Worm (Caenorhabditis elegans) whole organism, L4 larva: ENCODE results near the gene mrpl-11.

Experiments used
- R02D3.7 ChIP-seq: fragments of 150-350 bp; sonication (generic microtip); optimal IDR thresholded peaks from 3 replicates; lab custom pipeline; 2014; ENCODE audit warnings: missing biosample characterization, missing genetic modification characterization
- ZK546.5 ChIP-seq, 2 experiments: sonication (generic microtip); optimal IDR thresholded peaks; 2 replicates each; lab custom pipeline; 2017; ENCODE audit warnings: missing biosample characterization in 2 of 2, missing genetic modification characterization in 2 of 2
- ctbp-1 ChIP-seq: fragments of 200-800 bp; sonication (Bioruptor generic); IDR thresholded peaks from 2 replicates; pipeline ENCODE4 v1.3.6; 2022; ENCODE audit warnings: missing genetic modification reagents, missing genetic modification characterization, missing compliant biosample characterization
- hlh-11 ChIP-seq: fragments of 200-800 bp; sonication (Bioruptor generic); optimal IDR thresholded peaks from 2 replicates; lab custom pipeline; 2018; ENCODE audit warnings: mild to moderate bottlenecking, missing genetic modification characterization, missing compliant biosample characterization
- jun-1 ChIP-seq: fragments of 150-350 bp; optimal IDR thresholded peaks from 2 replicates; lab custom pipeline; 2014; ENCODE audit warnings: missing biosample characterization, missing genetic modification reagents, missing genetic modification characterization
- lin-38 ChIP-seq: fragments of 200-800 bp; sonication (Bioruptor generic); IDR thresholded peaks from 2 replicates; pipeline ENCODE4 v1.3.6; 2022; ENCODE audit warnings: missing genetic modification reagents, missing genetic modification characterization, missing compliant biosample characterization
- nhr-28 ChIP-seq: fragments of 150-350 bp; optimal IDR thresholded peaks from 2 replicates; lab custom pipeline; 2014; ENCODE audit warnings: missing biosample characterization, missing genetic modification characterization
- skn-1 ChIP-seq: fragments of 150-350 bp; optimal IDR thresholded peaks from 2 replicates; lab custom pipeline; 2014; ENCODE audit warnings: missing biosample characterization, missing genetic modification characterization
- spr-1 ChIP-seq: sonication (generic microtip); optimal IDR thresholded peaks from 2 replicates; lab custom pipeline; 2016; ENCODE audit warnings: mild to moderate bottlenecking, missing genetic modification characterization, missing compliant biosample characterization
- zag-1 ChIP-seq: fragments of 150-350 bp; optimal IDR thresholded peaks from 2 replicates; lab custom pipeline; 2014; ENCODE audit warnings: missing biosample characterization, missing genetic modification characterization
- ztf-11 ChIP-seq: fragments of 150-350 bp; optimal IDR thresholded peaks from 2 replicates; lab custom pipeline; 2014; ENCODE audit warnings: missing biosample characterization, missing genetic modification characterization

- TF ChIP-seq R02D3.7 (tag; lab: Kevin White, UChicago): no peak
- no peak for TF ChIP-seq spr-1
- TF ChIP-seq zag-1 (tag; lab: Kevin White, UChicago): no peak
- TF ChIP-seq ctbp-1 (GFP tag; lab: Robert Waterston, UW): no peak
- TF ChIP-seq nhr-28 (tag; lab: Kevin White, UChicago): no peak
- TF ChIP-seq ZK546.5 (tag; optimal IDR thresholded peaks at IDR 0.05; lab: Kevin White, UChicago): no peak
- no peak for TF ChIP-seq jun-1
- no peak for TF ChIP-seq hlh-11 (tag; lab: Kevin White, UChicago)
- TF ChIP-seq ztf-11 (tag; lab: Kevin White, UChicago): no peak
- no peak for TF ChIP-seq lin-38 (GFP tag; lab: Robert Waterston, UW)
- TF ChIP-seq skn-1 (tag; lab: Kevin White, UChicago): no peak
Observed at ce11 chrIII:8737391-8737790, 19.9 kb downstream of the mrpl-11 start.
